Worm (Caenorhabditis elegans) whole organism, young adult: ENCODE data around the gene ZK355.3.

ENCODE experiments used
- B0019.2 ChIP-seq: fragments of 200-800 bp; sonication (Bioruptor generic); conservative IDR thresholded peaks from 2 replicates; pipeline ENCODE4 v1.3.6; 2022; ENCODE audit warnings: missing genetic modification reagents, missing genetic modification characterization, missing compliant biosample characterization
- B0261.1 ChIP-seq: sonication (generic microtip); optimal IDR thresholded peaks from 2 replicates; lab custom pipeline; 2016; ENCODE audit warnings: mild to moderate bottlenecking, missing genetic modification characterization, moderate library complexity, missing compliant biosample characterization
- C06A6.2 ChIP-seq: fragments of 200-800 bp; sonication (Bioruptor generic); conservative IDR thresholded peaks from 2 replicates; pipeline ENCODE4 v1.3.6; 2022; ENCODE audit warnings: missing genetic modification characterization, missing compliant biosample characterization
- C17E4.6 ChIP-seq: fragments of 200-800 bp; sonication (Bioruptor generic); IDR thresholded peaks from 2 replicates; pipeline ENCODE4 v1.3.6; 2022; ENCODE audit warnings: missing genetic modification reagents, missing genetic modification characterization, missing compliant biosample characterization
- D2030.7 ChIP-seq: fragments of 200-800 bp; sonication (Bioruptor generic); IDR thresholded peaks from 2 replicates; pipeline ENCODE4 v1.3.6; 2022; ENCODE audit warnings: missing genetic modification reagents, missing genetic modification characterization, missing compliant biosample characterization
- F10E7.11 ChIP-seq: sonication (generic microtip); optimal IDR thresholded peaks from 2 replicates; lab custom pipeline; 2017; ENCODE audit warnings: mild to moderate bottlenecking, missing genetic modification characterization, moderate library complexity, missing compliant biosample characterization
- Y53F4B.3 ChIP-seq: fragments of 200-800 bp; sonication (Bioruptor generic); IDR thresholded peaks from 2 replicates; pipeline ENCODE4 v1.3.6; 2022; ENCODE audit warnings: missing genetic modification reagents, missing genetic modification characterization, missing compliant biosample characterization
- Y56A3A.18 ChIP-seq: fragments of 200-800 bp; sonication (Bioruptor generic); IDR thresholded peaks from 2 replicates; pipeline ENCODE4 v1.3.6; 2022; ENCODE audit warnings: missing genetic modification reagents, missing genetic modification characterization, missing compliant biosample characterization
- Y95B8A.8 ChIP-seq: fragments of 200-800 bp; sonication (Bioruptor generic); IDR thresholded peaks from 2 replicates; pipeline ENCODE4 v1.3.6; 2022; ENCODE audit warnings: missing genetic modification reagents, missing genetic modification characterization, missing compliant biosample characterization
- ama-1 ChIP-seq, 3 experiments: fragments of 150-350 bp in 1 of 3; sonication (generic microtip) in 2 of 3; optimal IDR thresholded peaks; 2 replicates each; lab custom pipeline; 2014 to 2018; ENCODE audit warnings: missing biosample characterization in 2 of 3, missing genetic modification characterization in 2 of 3, missing genetic modification reagents in 2 of 3
- atf-7 ChIP-seq: sonication (generic microtip); optimal IDR thresholded peaks from 2 replicates; lab custom pipeline; 2017; ENCODE audit warnings: mild to moderate bottlenecking, missing genetic modification characterization, missing compliant biosample characterization
- attf-3 ChIP-seq: fragments of 200-800 bp; sonication (Bioruptor generic); conservative IDR thresholded peaks from 2 replicates; pipeline ENCODE4 v1.3.6; 2022; ENCODE audit warnings: missing genetic modification reagents, missing genetic modification characterization, missing compliant biosample characterization
- attf-6 ChIP-seq: fragments of 200-800 bp; sonication (Bioruptor generic); IDR thresholded peaks from 2 replicates; pipeline ENCODE4 v1.3.6; 2022; ENCODE audit warnings: missing genetic modification reagents, missing genetic modification characterization, missing compliant biosample characterization
- cebp-1 ChIP-seq, 2 experiments: fragments of 200-800 bp in 1 of 2; sonication (Bioruptor generic) in 1 of 2; sonication (generic microtip) in 1 of 2; IDR thresholded peaks in 1 of 2; optimal IDR thresholded peaks in 1 of 2; 2 replicates each; pipeline versions ENCODE4 v1.3.6 to Lab custom; 2017 to 2022; ENCODE audit warnings: missing compliant biosample characterization in 2 of 2, missing genetic modification characterization in 2 of 2, mild to moderate bottlenecking in 1 of 2, missing genetic modification reagents in 1 of 2, moderate library complexity in 1 of 2
- ceh-27 ChIP-seq: fragments of 200-800 bp; sonication (Bioruptor generic); optimal IDR thresholded peaks from 2 replicates; lab custom pipeline; 2018; ENCODE audit warnings: mild to moderate bottlenecking, missing genetic modification characterization, moderate library complexity, missing compliant biosample characterization
- ceh-40 ChIP-seq: fragments of 200-800 bp; sonication (Bioruptor generic); IDR thresholded peaks from 2 replicates; pipeline ENCODE4 v1.3.6; 2022; ENCODE audit warnings: missing genetic modification characterization, missing compliant biosample characterization
- ceh-58 ChIP-seq: fragments of 200-800 bp; sonication (Bioruptor generic); IDR thresholded peaks from 2 replicates; pipeline ENCODE4 v1.3.6; 2022; ENCODE audit warnings: missing genetic modification characterization, missing compliant biosample characterization
- egrh-3 ChIP-seq: fragments of 200-800 bp; sonication (Bioruptor generic); IDR thresholded peaks from 2 replicates; pipeline ENCODE4 v1.3.6; 2022; ENCODE audit warnings: missing genetic modification reagents, missing genetic modification characterization, missing compliant biosample characterization
- ets-4 ChIP-seq: fragments of 200-800 bp; sonication (Bioruptor generic); optimal IDR thresholded peaks from 2 replicates; lab custom pipeline; 2018; ENCODE audit warnings: mild to moderate bottlenecking, missing genetic modification characterization, missing compliant biosample characterization
- gei-17 ChIP-seq: fragments of 200-800 bp; sonication (Bioruptor generic); optimal IDR thresholded peaks from 2 replicates; lab custom pipeline; 2018; ENCODE audit warnings: mild to moderate bottlenecking, missing genetic modification characterization, missing compliant biosample characterization
- hmg-1.2 ChIP-seq: fragments of 200-800 bp; sonication (Bioruptor generic); IDR thresholded peaks from 2 replicates; pipeline ENCODE4 v1.3.6; 2022; ENCODE audit warnings: missing genetic modification reagents, missing genetic modification characterization, missing compliant biosample characterization
- let-526 ChIP-seq: fragments of 200-800 bp; sonication (Bioruptor generic); IDR thresholded peaks from 2 replicates; pipeline ENCODE4 v1.3.6; 2022; ENCODE audit warnings: missing genetic modification reagents, missing genetic modification characterization, missing compliant biosample characterization
- lin-35 ChIP-seq, 3 experiments: fragments of 150-350 bp in 2 of 3; sonication (generic microtip) in 1 of 3; optimal IDR thresholded peaks; 2 replicates each; lab custom pipeline; 2014 to 2018; ENCODE audit warnings: missing biosample characterization in 3 of 3, missing genetic modification characterization in 3 of 3, missing genetic modification reagents in 3 of 3
- lin-54 ChIP-seq: fragments of 200-800 bp; sonication (Bioruptor generic); optimal IDR thresholded peaks from 2 replicates; lab custom pipeline; 2018; ENCODE audit warnings: mild to moderate bottlenecking, missing genetic modification characterization, missing compliant biosample characterization
- madf-3 ChIP-seq: fragments of 200-800 bp; sonication (Bioruptor generic); IDR thresholded peaks from 2 replicates; pipeline ENCODE4 v1.3.6; 2022; ENCODE audit warnings: missing genetic modification reagents, missing genetic modification characterization, missing compliant biosample characterization
- madf-6 ChIP-seq: fragments of 200-800 bp; sonication (Bioruptor generic); IDR thresholded peaks from 2 replicates; pipeline ENCODE4 v1.3.6; 2022; ENCODE audit warnings: missing genetic modification reagents, missing genetic modification characterization, missing compliant biosample characterization
- madf-8 ChIP-seq: fragments of 200-800 bp; sonication (Bioruptor generic); conservative IDR thresholded peaks from 2 replicates; pipeline ENCODE4 v1.3.6; 2022; ENCODE audit warnings: missing genetic modification reagents, missing genetic modification characterization, missing compliant biosample characterization
- mes-4 ChIP-seq: sonication (generic microtip); optimal IDR thresholded peaks from 2 replicates; lab custom pipeline; 2016; ENCODE audit warnings: missing genotype, missing genetic modification characterization, missing compliant biosample characterization
- nfyb-1 ChIP-seq: fragments of 200-800 bp; sonication (Bioruptor generic); IDR thresholded peaks from 2 replicates; pipeline ENCODE4 v1.3.6; 2022; ENCODE audit warnings: missing genetic modification reagents, missing genetic modification characterization, missing compliant biosample characterization
- repo-1 ChIP-seq: sonication (generic microtip); optimal IDR thresholded peaks from 2 replicates; lab custom pipeline; 2017; ENCODE audit warnings: mild to moderate bottlenecking, missing genetic modification characterization, missing compliant biosample characterization
- rpc-1 ChIP-seq, 2 experiments: fragments of 150-350 bp in 1 of 2; sonication (generic microtip) in 1 of 2; optimal IDR thresholded peaks; 2 replicates each; lab custom pipeline; 2014 to 2018; ENCODE audit warnings: missing biosample characterization in 1 of 2, missing genetic modification characterization in 1 of 2, missing genetic modification reagents in 1 of 2, missing genotype in 1 of 2
- snpc-1.1 ChIP-seq: sonication (generic microtip); optimal IDR thresholded peaks from 2 replicates; lab custom pipeline; 2017; ENCODE audit warnings: missing genetic modification characterization, mild to moderate bottlenecking, missing compliant biosample characterization, antibody characterized with exemption, moderate library complexity, missing genotype, missing genetic modification reagents; ENCODE audit not compliant: insufficient read depth
- sptf-2 ChIP-seq: fragments of 200-800 bp; sonication (Bioruptor generic); optimal IDR thresholded peaks from 2 replicates; lab custom pipeline; 2018; ENCODE audit warnings: mild to moderate bottlenecking, missing genetic modification characterization, missing compliant biosample characterization
- unc-62 ChIP-seq: fragments of 150-350 bp; optimal IDR thresholded peaks from 2 replicates; lab custom pipeline; 2014; ENCODE audit warnings: missing biosample characterization, missing genetic modification reagents, missing genetic modification characterization
- zfh-2 ChIP-seq: fragments of 200-800 bp; sonication (Bioruptor generic); conservative IDR thresholded peaks from 2 replicates; pipeline ENCODE4 v1.3.6; 2022; ENCODE audit warnings: missing genetic modification reagents, missing genetic modification characterization, missing compliant biosample characterization
- ztf-6 ChIP-seq: fragments of 200-800 bp; sonication (Bioruptor generic); IDR thresholded peaks from 2 replicates; pipeline ENCODE4 v1.3.6; 2022; ENCODE audit warnings: missing genetic modification reagents, missing genetic modification characterization, missing compliant biosample characterization

ZK355.3 gene

ce11 chrII:2919074-2919857 lies 8.2 kb downstream of the ZK355.3 start, which contains the start of the genes ncap-1 and Y110A2AR.1 (continued):
- TF ChIP-seq unc-62 (GFP tag; lab: Kevin White, UChicago): no peak
- no peak for TF ChIP-seq Y95B8A.8 (GFP tag; lab: Robert Waterston, UW)
- no peak for TF ChIP-seq gei-17 (GFP tag; lab: Kevin White, UChicago)
- TF ChIP-seq C17E4.6 (GFP tag; lab: Robert Waterston, UW): no peak
- TF ChIP-seq madf-3 (GFP tag; lab: Robert Waterston, UW): no peak
- TF ChIP-seq C06A6.2 (GFP tag; lab: Robert Waterston, UW): no peak
- no peak for TF ChIP-seq rpc-1 (optimal IDR thresholded peaks at IDR 0.05; lab: Kevin White, UChicago)
- no peak for TF ChIP-seq rpc-1 (tag; optimal IDR thresholded peaks at IDR 0.05; lab: Kevin White, UChicago)
- no peak for TF ChIP-seq mes-4 (tag; lab: Kevin White, UChicago)
- TF ChIP-seq ceh-40 (GFP tag; lab: Robert Waterston, UW): no peak
- no peak for TF ChIP-seq F10E7.11 (tag; lab: Kevin White, UChicago)
- no peak for TF ChIP-seq cebp-1 (GFP tag; IDR thresholded peaks at IDR 0.05; lab: Robert Waterston, UW)
- TF ChIP-seq cebp-1 (tag; optimal IDR thresholded peaks at IDR 0.05; lab: Kevin White, UChicago): no peak
- TF ChIP-seq ceh-58: no peak
- no peak for TF ChIP-seq sptf-2 (GFP tag; lab: Kevin White, UChicago)
- TF ChIP-seq ama-1 (optimal IDR thresholded peaks at IDR 0.05; lab: Kevin White, UChicago): no peak
- TF ChIP-seq ama-1 (GFP tag; optimal IDR thresholded peaks at IDR 0.05; lab: Kevin White, UChicago): no peak
- peak; percentile 80 for TF ChIP-seq madf-8 (GFP tag; lab: Robert Waterston, UW)
- TF ChIP-seq attf-6 (GFP tag; lab: Robert Waterston, UW): no peak
- no peak for TF ChIP-seq Y56A3A.18 (GFP tag; lab: Robert Waterston, UW)
- peak; percentile 93 for TF ChIP-seq madf-6 (GFP tag; lab: Robert Waterston, UW)
- peak; percentile 86 for TF ChIP-seq D2030.7 (GFP tag; lab: Robert Waterston, UW)
- TF ChIP-seq let-526 (GFP tag; lab: Robert Waterston, UW): no peak
- TF ChIP-seq B0019.2 (GFP tag; lab: Robert Waterston, UW): no peak
- TF ChIP-seq lin-54 (GFP tag; lab: Kevin White, UChicago): peak; percentile 58
- no peak for TF ChIP-seq ets-4 (GFP tag; lab: Kevin White, UChicago)
- no peak for TF ChIP-seq Y53F4B.3 (GFP tag; lab: Robert Waterston, UW)
- TF ChIP-seq B0261.1 (tag; lab: Kevin White, UChicago): no peak
- TF ChIP-seq ceh-27: no peak
- TF ChIP-seq lin-35 (GFP tag; optimal IDR thresholded peaks at IDR 0.05; lab: Kevin White, UChicago): no peak
- TF ChIP-seq nfyb-1 (GFP tag; lab: Robert Waterston, UW): no peak
- peak; percentile 4 for TF ChIP-seq snpc-1.1
- no peak for TF ChIP-seq repo-1

- peak; percentile 37 for TF ChIP-seq atf-7 (tag; lab: Kevin White, UChicago)
- no peak for TF ChIP-seq mes-4 (tag; lab: Kevin White, UChicago)
- no peak for TF ChIP-seq ztf-6 (GFP tag; lab: Robert Waterston, UW)
- peak; percentile 15; the same call in 1 of the 2 replicates for TF ChIP-seq hmg-1.2 (GFP tag; lab: Robert Waterston, UW)
Measured at ce11 chrII:2913505-2913904, 13.9 kb downstream of the ZK355.3 start, which contains the start of gene ubc-15. ubc-15 (minus strand) TSS chrII:2913605.

ce11 chrII:2903748-2904147 lies 23.7 kb downstream of the ZK355.3 start:
- TF ChIP-seq zfh-2 (GFP tag; lab: Robert Waterston, UW) (peak; percentile 78; the same call in 1 of the 2 replicates), egrh-3 (GFP tag; lab: Robert Waterston, UW) (peak; percentile 97), attf-3 (no peak)
